Worm (Caenorhabditis elegans) whole organism, early embryonic: ENCODE results near the gene vit-6.

Experiments used
- B0310.2 ChIP-seq: sonication (generic microtip); optimal IDR thresholded peaks from 2 replicates; lab custom pipeline; 2016; ENCODE audit warnings: mild to moderate bottlenecking, missing genetic modification characterization, missing compliant biosample characterization
- F13C5.2 ChIP-seq: sonication (generic microtip); optimal IDR thresholded peaks from 2 replicates; lab custom pipeline; 2017; ENCODE audit warnings: mild to moderate bottlenecking, missing genetic modification characterization, inconsistent platforms, missing compliant biosample characterization
- aly-1 ChIP-seq: sonication (generic microtip); optimal IDR thresholded peaks from 2 replicates; lab custom pipeline; 2016; ENCODE audit warnings: missing genetic modification characterization, missing compliant biosample characterization
- ama-1 ChIP-seq: fragments of 150-350 bp; optimal IDR thresholded peaks from 2 replicates; lab custom pipeline; 2014
- ceh-13 ChIP-seq: fragments of 200-800 bp; sonication (Bioruptor generic); optimal IDR thresholded peaks from 2 replicates; lab custom pipeline; 2018; ENCODE audit warnings: mild to moderate bottlenecking, missing genetic modification characterization, missing compliant biosample characterization
- ceh-36 ChIP-seq: sonication (generic microtip); optimal IDR thresholded peaks from 2 replicates; lab custom pipeline; 2016; ENCODE audit warnings: missing genetic modification characterization, inconsistent platforms, missing compliant biosample characterization
- ets-7 ChIP-seq: sonication (generic microtip); optimal IDR thresholded peaks from 2 replicates; lab custom pipeline; 2016; ENCODE audit warnings: missing genotype, missing genetic modification characterization, missing compliant biosample characterization
- flt-1 ChIP-seq: fragments of 200-800 bp; sonication (Bioruptor generic); IDR thresholded peaks from 2 replicates; pipeline ENCODE4 v1.3.6; 2022; ENCODE audit warnings: missing genetic modification characterization, missing compliant biosample characterization
- hmbx-1 ChIP-seq: sonication (generic microtip); optimal IDR thresholded peaks from 2 replicates; lab custom pipeline; 2016; ENCODE audit warnings: mild to moderate bottlenecking, missing genetic modification characterization, missing compliant biosample characterization
- hmg-4 ChIP-seq: fragments of 200-800 bp; sonication (Bioruptor generic); optimal IDR thresholded peaks from 2 replicates; lab custom pipeline; 2018; ENCODE audit warnings: mild to moderate bottlenecking, missing genetic modification characterization, missing compliant biosample characterization
- hnd-1 ChIP-seq: sonication (generic microtip); optimal IDR thresholded peaks from 2 replicates; lab custom pipeline; 2016; ENCODE audit warnings: missing genetic modification characterization, missing compliant biosample characterization
- pes-1 ChIP-seq: fragments of 200-800 bp; sonication (Bioruptor generic); IDR thresholded peaks from 2 replicates; pipeline ENCODE4 v1.3.6; 2022; ENCODE audit warnings: missing genetic modification reagents, missing genetic modification characterization, missing compliant biosample characterization
- scrt-1 ChIP-seq: fragments of 200-800 bp; sonication (Bioruptor generic); IDR thresholded peaks from 2 replicates; pipeline ENCODE4 v1.3.6; 2022; ENCODE audit warnings: missing genetic modification characterization, missing compliant biosample characterization
- sea-1 ChIP-seq: fragments of 200-800 bp; sonication (Bioruptor generic); conservative IDR thresholded peaks from 2 replicates; pipeline ENCODE4 v1.3.6; 2022; ENCODE audit warnings: missing genetic modification characterization, missing compliant biosample characterization
- tbx-11 ChIP-seq: fragments of 200-800 bp; sonication (Bioruptor generic); IDR thresholded peaks from 2 replicates; pipeline ENCODE4 v1.3.6; 2022; ENCODE audit warnings: missing genetic modification characterization, missing compliant biosample characterization
- tbx-37 ChIP-seq: fragments of 200-800 bp; sonication (Bioruptor generic); conservative IDR thresholded peaks from 2 replicates; pipeline ENCODE4 v1.3.6; 2022; ENCODE audit warnings: missing genetic modification reagents, missing genetic modification characterization, missing compliant biosample characterization
- tra-4 ChIP-seq: sonication (generic microtip); optimal IDR thresholded peaks from 2 replicates; lab custom pipeline; 2017; ENCODE audit warnings: missing genetic modification characterization, missing compliant biosample characterization

The vit-6 gene

ce11 chrIV:8260848-8261638 is at the start of gene vit-6:
Gene vit-6, plus strand, starts transcription at chrIV:8261157.
- TF ChIP-seq tra-4 (tag; lab: Kevin White, UChicago) (no peak), ets-7 (tag; lab: Kevin White, UChicago) (no peak), tbx-37 (GFP tag; lab: Robert Waterston, UW) (no peak)

ce11 chrIV:8211747-8212146 is 49.2 kb upstream of the vit-6 start, which contains the start of gene C07G1.7:
Gene C07G1.7, minus strand, starts transcription at chrIV:8211847.
- TF ChIP-seq B0310.2 (tag; lab: Kevin White, UChicago): no peak
- TF ChIP-seq ets-7 (tag; lab: Kevin White, UChicago): no peak
- TF ChIP-seq hnd-1 (tag; lab: Kevin White, UChicago): no peak
- TF ChIP-seq tbx-37 (GFP tag; lab: Robert Waterston, UW): no peak
- no peak for TF ChIP-seq aly-1 (tag; lab: Kevin White, UChicago)
- no peak for TF ChIP-seq ceh-13 (GFP tag; lab: Kevin White, UChicago)
- TF ChIP-seq F13C5.2 (tag; lab: Kevin White, UChicago): no peak

ce11 chrIV:8219987-8220386 is 41.0 kb upstream of the vit-6 start, which contains the start of gene ocr-2:
Gene ocr-2, minus strand, starts transcription at chrIV:8220087.
- no peak for TF ChIP-seq ceh-13 (GFP tag; lab: Kevin White, UChicago)
- TF ChIP-seq flt-1 (GFP tag; lab: Robert Waterston, UW): no peak
- no peak for TF ChIP-seq B0310.2 (tag; lab: Kevin White, UChicago)
- no peak for TF ChIP-seq ama-1 (lab: Kevin White, UChicago)
- no peak for TF ChIP-seq tbx-11 (GFP tag; lab: Robert Waterston, UW)
- TF ChIP-seq scrt-1 (GFP tag; lab: Robert Waterston, UW): no peak
- no peak for TF ChIP-seq tbx-37 (GFP tag; lab: Robert Waterston, UW)
- no peak for TF ChIP-seq aly-1 (tag; lab: Kevin White, UChicago)
- TF ChIP-seq hmg-4 (GFP tag; lab: Kevin White, UChicago): no peak
- TF ChIP-seq F13C5.2 (tag; lab: Kevin White, UChicago): no peak
- no peak for TF ChIP-seq ceh-36 (tag; lab: Kevin White, UChicago)
- no peak for TF ChIP-seq hmbx-1 (tag; lab: Kevin White, UChicago)
- TF ChIP-seq hnd-1 (tag; lab: Kevin White, UChicago): no peak

- no peak for TF ChIP-seq ceh-36 (tag; lab: Kevin White, UChicago)
- TF ChIP-seq tra-4 (tag; lab: Kevin White, UChicago): no peak
- no peak for TF ChIP-seq hmbx-1 (tag; lab: Kevin White, UChicago)
- TF ChIP-seq tbx-37 (GFP tag; lab: Robert Waterston, UW): no peak
- TF ChIP-seq hnd-1 (tag; lab: Kevin White, UChicago): no peak
- TF ChIP-seq tbx-11 (GFP tag; lab: Robert Waterston, UW): no peak
- no peak for TF ChIP-seq F13C5.2 (tag; lab: Kevin White, UChicago)
- no peak for TF ChIP-seq pes-1 (GFP tag; lab: Robert Waterston, UW)
- TF ChIP-seq scrt-1 (GFP tag; lab: Robert Waterston, UW): no peak
- TF ChIP-seq B0310.2 (tag; lab: Kevin White, UChicago): no peak
- no peak for TF ChIP-seq ceh-13 (GFP tag; lab: Kevin White, UChicago)
- no peak for TF ChIP-seq sea-1 (GFP tag; lab: Robert Waterston, UW)
- TF ChIP-seq hmg-4 (GFP tag; lab: Kevin White, UChicago): no peak
- no peak for TF ChIP-seq flt-1 (GFP tag; lab: Robert Waterston, UW)
- TF ChIP-seq ama-1 (lab: Kevin White, UChicago): no peak
- TF ChIP-seq aly-1 (tag; lab: Kevin White, UChicago): no peak
- TF ChIP-seq ets-7 (tag; lab: Kevin White, UChicago): no peak
These were observed 39.0 kb upstream of the vit-6 start, which contains the start of gene gpx-6 for ce11 chrIV:8221946-8222345. Gene gpx-6, plus strand, starts transcription at chrIV:8222202.

ce11 chrIV:8223055-8223454 is 37.9 kb upstream of the vit-6 start:
- TF ChIP-seq hnd-1 (tag; lab: Kevin White, UChicago): no peak
- no peak for TF ChIP-seq tbx-11 (GFP tag; lab: Robert Waterston, UW)
- no peak for TF ChIP-seq ets-7 (tag; lab: Kevin White, UChicago)
- no peak for TF ChIP-seq hmbx-1 (tag; lab: Kevin White, UChicago)
- TF ChIP-seq tra-4 (tag; lab: Kevin White, UChicago): no peak
- TF ChIP-seq hmg-4 (GFP tag; lab: Kevin White, UChicago): no peak
- no peak for TF ChIP-seq F13C5.2 (tag; lab: Kevin White, UChicago)
- TF ChIP-seq ceh-36 (tag; lab: Kevin White, UChicago): no peak
- TF ChIP-seq sea-1 (GFP tag; lab: Robert Waterston, UW): no peak

- TF ChIP-seq tbx-37 (GFP tag; lab: Robert Waterston, UW) (no peak), ceh-13 (GFP tag; lab: Kevin White, UChicago) (no peak), hmbx-1 (tag; lab: Kevin White, UChicago) (no peak), B0310.2 (tag; lab: Kevin White, UChicago) (no peak), pes-1 (GFP tag; lab: Robert Waterston, UW) (no peak), ceh-36 (tag; lab: Kevin White, UChicago) (no peak), flt-1 (GFP tag; lab: Robert Waterston, UW) (no peak)
These were observed 35.6 kb upstream of the vit-6 start, which contains the start of gene serp-1.2 for ce11 chrIV:8225357-8225756. Gene serp-1.2, plus strand, starts transcription at chrIV:8225674.

ce11 chrIV:8226474-8226873 is 34.5 kb upstream of the vit-6 start:
- TF ChIP-seq sea-1 (GFP tag; lab: Robert Waterston, UW): no peak
- no peak for TF ChIP-seq hnd-1 (tag; lab: Kevin White, UChicago)
- no peak for TF ChIP-seq scrt-1 (GFP tag; lab: Robert Waterston, UW)
- no peak for TF ChIP-seq tra-4 (tag; lab: Kevin White, UChicago)
- no peak for TF ChIP-seq ets-7 (tag; lab: Kevin White, UChicago)
- no peak for TF ChIP-seq F13C5.2 (tag; lab: Kevin White, UChicago)
- TF ChIP-seq hmg-4 (GFP tag; lab: Kevin White, UChicago): no peak
- no peak for TF ChIP-seq ama-1 (lab: Kevin White, UChicago)
- no peak for TF ChIP-seq flt-1 (GFP tag; lab: Robert Waterston, UW)
- no peak for TF ChIP-seq B0310.2 (tag; lab: Kevin White, UChicago)
- no peak for TF ChIP-seq ceh-13 (GFP tag; lab: Kevin White, UChicago)
- TF ChIP-seq tbx-37 (GFP tag; lab: Robert Waterston, UW): no peak
- TF ChIP-seq hmbx-1 (tag; lab: Kevin White, UChicago): no peak
- no peak for TF ChIP-seq ceh-36 (tag; lab: Kevin White, UChicago)
- no peak for TF ChIP-seq aly-1 (tag; lab: Kevin White, UChicago)
- TF ChIP-seq tbx-11 (GFP tag; lab: Robert Waterston, UW): no peak
- TF ChIP-seq pes-1 (GFP tag; lab: Robert Waterston, UW): no peak
